Fruit fly (Drosophila melanogaster): ENCODE results near the gene Mpi.

Mpi gene

DNA sequence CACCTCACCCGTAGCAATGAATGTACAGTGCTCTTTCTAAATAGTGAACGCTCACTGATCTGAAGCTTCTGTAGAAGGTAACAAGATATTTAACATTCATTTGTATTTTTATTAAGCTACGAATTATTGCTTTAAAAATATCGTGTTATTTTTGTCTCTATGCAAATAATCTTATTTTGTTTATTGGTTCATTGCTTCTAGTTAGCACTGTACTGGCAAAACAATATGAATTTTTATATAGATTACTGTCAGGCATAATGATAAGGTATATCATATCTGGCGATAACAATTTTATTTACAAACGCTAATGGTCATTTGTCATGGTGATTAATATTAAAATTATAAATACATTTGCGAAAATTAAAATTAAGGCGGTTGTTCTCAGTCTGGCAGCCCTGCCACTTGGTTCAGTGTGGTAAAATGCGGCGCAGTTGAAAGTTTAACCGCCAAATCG is 12.1 kb downstream of the Mpi start, which contains the start of gene CG9471 (continued):
- peak; percentile 84 for TF ChIP-seq CG11696 (GFP tag; IDR thresholded peaks at IDR 0.05)
- peak; percentile 91 for TF ChIP-seq CG4424 (GFP tag; optimal IDR thresholded peaks at IDR 0.05)
- TF ChIP-seq da (GFP tag; optimal IDR thresholded peaks at IDR 0.05) = peak; percentile 61
- TF ChIP-seq CG11504 (tag; optimal IDR thresholded peaks at IDR 0.05) = peak; percentile 92
- TF ChIP-seq CG4282 (GFP tag; optimal IDR thresholded peaks at IDR 0.05) = peak; percentile 65
- peak; percentile 93 for TF ChIP-seq sisA (GFP tag; IDR thresholded peaks at IDR 0.05)
- TF ChIP-seq CG4360 (GFP tag; IDR thresholded peaks at IDR 0.05) = peak; percentile 61
- peak; percentile 86 for TF ChIP-seq CG14710 (tag; optimal IDR thresholded peaks at IDR 0.05)
- TF ChIP-seq CG12659 (GFP tag; optimal IDR thresholded peaks at IDR 0.05) = peak; percentile 93
- TF ChIP-seq CG6765 (GFP tag; optimal IDR thresholded peaks at IDR 0.05) = peak; percentile 88
- TF ChIP-seq Lim3 (GFP tag; IDR thresholded peaks at IDR 0.05) = peak; percentile 65; the same call in 1 of the 2 replicates
- peak; percentile 74 for TF ChIP-seq danr (GFP tag; IDR thresholded peaks at IDR 0.05)
- peak; percentile 89 for TF ChIP-seq fd3F (GFP tag; optimal IDR thresholded peaks at IDR 0.05)
- peak; percentile 83 for TF ChIP-seq Mes4 (GFP tag; optimal IDR thresholded peaks at IDR 0.05)
- no peak for TF ChIP-seq CG15479 (GFP tag; optimal IDR thresholded peaks at IDR 0.05)
- TF ChIP-seq CG2120 (GFP tag; optimal IDR thresholded peaks at IDR 0.05) = peak; percentile 96
- peak; percentile 85 for TF ChIP-seq cwo (GFP tag; optimal IDR thresholded peaks at IDR 0.05)
- peak; percentile 94 for TF ChIP-seq HLH3B (GFP tag; IDR thresholded peaks at IDR 0.05)
- peak; percentile 91 for TF ChIP-seq slou (GFP tag; optimal IDR thresholded peaks at IDR 0.05)
- TF ChIP-seq sens-2 (GFP tag; IDR thresholded peaks at IDR 0.05) = peak; percentile 85
- TF ChIP-seq CG15514 (GFP tag; optimal IDR thresholded peaks at IDR 0.05) = peak; percentile 87
- TF ChIP-seq CG5953 (GFP tag; IDR thresholded peaks at IDR 0.05) = peak; percentile 83
- TF ChIP-seq ash1 (GFP tag; optimal IDR thresholded peaks at IDR 0.05) = no peak
- peak; percentile 91 for TF ChIP-seq CG32772 (GFP tag; IDR thresholded peaks at IDR 0.05)
- peak; percentile 73 for TF ChIP-seq sim (GFP tag; IDR thresholded peaks at IDR 0.05)
- peak; percentile 57 for TF ChIP-seq CG31388 (GFP tag; optimal IDR thresholded peaks at IDR 0.05)
- peak; percentile 68; the same call in 1 of the 2 replicates for TF ChIP-seq dimm (GFP tag; IDR thresholded peaks at IDR 0.05)
- TF ChIP-seq gem (tag; optimal IDR thresholded peaks at IDR 0.05) = peak; percentile 95
- TF ChIP-seq ac (GFP tag; optimal IDR thresholded peaks at IDR 0.05) = peak; percentile 29
- peak; percentile 80 for TF ChIP-seq gsb (GFP tag; IDR thresholded peaks at IDR 0.05)
- peak; percentile 82 for TF ChIP-seq klu (GFP tag; IDR thresholded peaks at IDR 0.05)
- TF ChIP-seq kah (GFP tag; optimal IDR thresholded peaks at IDR 0.05) = peak; percentile 76
- peak; percentile 82 for TF ChIP-seq Nf-YC (tag; optimal IDR thresholded peaks at IDR 0.05)
- 0 out of 3 replicates have a peak, but pooled peaks have one; percentile 52 for TF ChIP-seq CG2199 (GFP tag; IDR thresholded peaks at IDR 0.05)
- TF ChIP-seq Trl (optimal IDR thresholded peaks at IDR 0.05) = no peak
- peak; percentile 93 for TF ChIP-seq Trl (GFP tag; optimal IDR thresholded peaks at IDR 0.05)
- 0 out of 2 replicates have a peak, but pooled peaks have one; percentile 6 for TF ChIP-seq crol (GFP tag; IDR thresholded peaks at IDR 0.05)
- peak; percentile 83 for TF ChIP-seq CG4328 (GFP tag; optimal IDR thresholded peaks at IDR 0.05)
- TF ChIP-seq Taf1 (GFP tag; IDR thresholded peaks at IDR 0.05) = peak; percentile 88
- peak; percentile 82 for TF ChIP-seq CG18764 (GFP tag; optimal IDR thresholded peaks at IDR 0.05)
- peak; percentile 89 for TF ChIP-seq CG14667 (GFP tag; IDR thresholded peaks at IDR 0.05)
- no peak for TF ChIP-seq inv (GFP tag; IDR thresholded peaks at IDR 0.05; ENCODE audit: partially characterized antibody)
- no peak for TF ChIP-seq pita (GFP tag; optimal IDR thresholded peaks at IDR 0.05)
- TF ChIP-seq Hmr (GFP tag; optimal IDR thresholded peaks at IDR 0.05) = peak; percentile 92
- TF ChIP-seq Eip74EF (GFP tag; optimal IDR thresholded peaks at IDR 0.05) = peak in 1 of 2 experiments; percentile 90
- TF ChIP-seq CG2712 (tag; optimal IDR thresholded peaks at IDR 0.05) = peak; percentile 92
- TF ChIP-seq Dll (GFP tag; IDR thresholded peaks at IDR 0.05; ENCODE audit: partially characterized antibody) = no peak
- TF ChIP-seq btn (GFP tag; optimal IDR thresholded peaks at IDR 0.05) = peak; percentile 25
- TF ChIP-seq dpn (GFP tag; optimal IDR thresholded peaks at IDR 0.05) = peak; percentile 90 to 93
- peak; percentile 15; the same call in 1 of the 2 replicates for TF ChIP-seq Bgb (GFP tag; IDR thresholded peaks at IDR 0.05; ENCODE audit: partially characterized antibody)
- no peak for TF ChIP-seq HLHmδ (GFP tag; optimal IDR thresholded peaks at IDR 0.05)

Measured in whole organism, embryonic.